Fruit fly (Drosophila melanogaster) whole organism, embryonic: ENCODE measurements around the gene CG46465.

Source experiments
- Ada2b ChIP-seq: fragments of 200-800 bp; sonication (Bioruptor generic); IDR thresholded peaks from 2 replicates; pipeline ENCODE4 v1.3.6; 2022; ENCODE audit warnings: missing biosample characterization, missing genetic modification characterization
- Bdp1 ChIP-seq: fragments of 200-800 bp; sonication (Bioruptor generic); optimal IDR thresholded peaks from 3 replicates; lab custom pipeline; 2016; ENCODE audit warnings: missing biosample characterization, missing genetic modification characterization
- BtbVII ChIP-seq: fragments of 200-800 bp; sonication (Bioruptor generic); optimal IDR thresholded peaks from 3 replicates; lab custom pipeline; 2017; ENCODE audit warnings: missing biosample characterization, mild to moderate bottlenecking, missing genetic modification characterization
- Bteb2 ChIP-seq: fragments of 200-800 bp; sonication (Bioruptor generic); optimal IDR thresholded peaks from 2 replicates; lab custom pipeline; 2016; ENCODE audit warnings: missing biosample characterization, missing genetic modification characterization
- CG10654 ChIP-seq: fragments of 200-800 bp; sonication (Bioruptor generic); optimal IDR thresholded peaks from 2 replicates; lab custom pipeline; 2016; ENCODE audit warnings: missing biosample characterization, missing genetic modification characterization
- CG11085 ChIP-seq: fragments of 200-800 bp; sonication (Bioruptor generic); IDR thresholded peaks from 2 replicates; pipeline ENCODE4 v1.3.6; 2022; ENCODE audit warnings: missing biosample characterization, missing genetic modification characterization
- CG11723 ChIP-seq: fragments of 200-800 bp; sonication (Bioruptor generic); optimal IDR thresholded peaks from 2 replicates; lab custom pipeline; 2017; ENCODE audit warnings: missing biosample characterization, mild to moderate bottlenecking, missing genetic modification characterization
- CG12299 ChIP-seq: fragments of 200-800 bp; sonication (Bioruptor generic); optimal IDR thresholded peaks from 2 replicates; lab custom pipeline; 2018; ENCODE audit warnings: missing biosample characterization, mild to moderate bottlenecking, missing genetic modification characterization
- CG14050 ChIP-seq: fragments of 200-800 bp; sonication (Bioruptor generic); IDR thresholded peaks from 3 replicates; pipeline ENCODE4 v1.3.6; 2022; ENCODE audit warnings: missing biosample characterization, missing genetic modification characterization
- CG18476 ChIP-seq: fragments of 200-800 bp; sonication (Bioruptor generic); optimal IDR thresholded peaks from 2 replicates; lab custom pipeline; 2016; ENCODE audit warnings: missing biosample characterization, mild to moderate bottlenecking, missing genetic modification characterization
- CG30431 ChIP-seq: fragments of 200-800 bp; sonication (Bioruptor generic); optimal IDR thresholded peaks from 2 replicates; lab custom pipeline; 2017; ENCODE audit warnings: missing biosample characterization, missing genetic modification characterization
- CG32767 ChIP-seq: fragments of 200-800 bp; sonication (Bioruptor generic); IDR thresholded peaks from 2 replicates; pipeline ENCODE4 v1.3.6; 2022; ENCODE audit warnings: missing biosample characterization, missing genetic modification characterization
- CG4282 ChIP-seq: fragments of 200-800 bp; sonication (Bioruptor generic); optimal IDR thresholded peaks from 2 replicates; lab custom pipeline; 2016; ENCODE audit warnings: missing biosample characterization, missing genetic modification characterization
- CG4328 ChIP-seq: fragments of 200-800 bp; sonication (Bioruptor generic); optimal IDR thresholded peaks from 3 replicates; lab custom pipeline; 2017; ENCODE audit warnings: missing biosample characterization, missing genetic modification reagents, missing genetic modification characterization
- CG6254 ChIP-seq: fragments of 200-800 bp; sonication (Bioruptor generic); optimal IDR thresholded peaks from 3 replicates; lab custom pipeline; 2017; ENCODE audit warnings: mild to moderate bottlenecking, missing biosample characterization, missing genetic modification reagents, missing genetic modification characterization
- CG6791 ChIP-seq: fragments of 200-800 bp; sonication (Bioruptor generic); IDR thresholded peaks from 3 replicates; pipeline ENCODE4 v1.3.6; 2022; ENCODE audit warnings: missing biosample characterization, missing genetic modification characterization; ENCODE audit not compliant: partially characterized antibody
- CG8281 ChIP-seq: fragments of 200-800 bp; sonication (Bioruptor generic); optimal IDR thresholded peaks from 2 replicates; lab custom pipeline; 2018; ENCODE audit warnings: missing biosample characterization, mild to moderate bottlenecking, missing genetic modification characterization, moderate library complexity
- CG8478 ChIP-seq: fragments of >200 bp; optimal IDR thresholded peaks from 2 replicates; lab custom pipeline; 2018
- CG9609 ChIP-seq: fragments of 200-800 bp; sonication (Bioruptor generic); optimal IDR thresholded peaks from 3 replicates; lab custom pipeline; 2016; ENCODE audit warnings: missing biosample characterization, missing genetic modification characterization
- CHES-1-like ChIP-seq: fragments of 200-800 bp; sonication (Bioruptor generic); optimal IDR thresholded peaks from 2 replicates; lab custom pipeline; 2016; ENCODE audit warnings: missing biosample characterization, missing genetic modification characterization
- Dll ChIP-seq: fragments of 200-800 bp; sonication (Bioruptor generic); IDR thresholded peaks from 4 replicates; pipeline ENCODE4 v1.3.6; 2022; ENCODE audit warnings: missing biosample characterization, missing genetic modification characterization; ENCODE audit not compliant: partially characterized antibody
- E2f2 ChIP-seq: fragments of 200-800 bp; sonication (Bioruptor generic); IDR thresholded peaks from 2 replicates; pipeline ENCODE4 v1.3.6; 2022; ENCODE audit warnings: missing biosample characterization, missing genetic modification characterization
- ERR ChIP-seq: fragments of 200-800 bp; sonication (Bioruptor generic); optimal IDR thresholded peaks from 2 replicates; lab custom pipeline; 2016; ENCODE audit warnings: missing biosample characterization, missing genetic modification characterization
- Mad ChIP-seq: fragments of 200-800 bp; sonication (Bioruptor generic); optimal IDR thresholded peaks from 2 replicates; lab custom pipeline; 2016; ENCODE audit warnings: missing biosample characterization, missing genetic modification characterization
- NFAT ChIP-seq: fragments of 200-800 bp; sonication (Bioruptor generic); IDR thresholded peaks from 2 replicates; pipeline ENCODE4 v1.3.6; 2022; ENCODE audit warnings: missing biosample characterization, missing genetic modification characterization
- Nf-YC ChIP-seq: fragments of 200-800 bp; optimal IDR thresholded peaks from 3 replicates; lab custom pipeline; 2019; ENCODE audit warnings: missing biosample characterization, mild to moderate bottlenecking, missing genetic modification characterization, moderate library complexity
- PHDP ChIP-seq: fragments of 200-800 bp; sonication (Bioruptor generic); optimal IDR thresholded peaks from 3 replicates; lab custom pipeline; 2018; ENCODE audit warnings: missing biosample characterization, mild to moderate bottlenecking, missing genetic modification characterization, moderate library complexity
- Pdp1 ChIP-seq, 2 experiments: fragments of 200-800 bp; sonication (Bioruptor generic); optimal IDR thresholded peaks; 3 replicates each; lab custom pipeline; 2016; ENCODE audit warnings: missing biosample characterization in 2 of 2, missing genetic modification characterization in 2 of 2, mild to moderate bottlenecking in 1 of 2, moderate library complexity in 1 of 2
- Spps ChIP-seq: fragments of 200-800 bp; sonication (Bioruptor generic); optimal IDR thresholded peaks from 2 replicates; lab custom pipeline; 2018; ENCODE audit warnings: missing biosample characterization, mild to moderate bottlenecking, missing genetic modification characterization
- Tbp ChIP-seq: fragments of >200 bp; optimal IDR thresholded peaks from 2 replicates; lab custom pipeline; 2018; ENCODE audit warnings: missing biosample characterization, missing genetic modification characterization
- Trl ChIP-seq, 3 experiments: fragments of >200 bp in 2 of 3; fragments of 200-800 bp in 1 of 3; sonication (Bioruptor generic) in 1 of 3; optimal IDR thresholded peaks; 2 replicates in 1 of 3; 3 replicates in 2 of 3; lab custom pipeline; 2016 to 2017; ENCODE audit warnings: missing biosample characterization in 1 of 3, missing genetic modification characterization in 1 of 3
- ap ChIP-seq: fragments of 200-800 bp; sonication (Bioruptor generic); IDR thresholded peaks from 2 replicates; pipeline ENCODE4 v1.3.6; 2022; ENCODE audit warnings: missing biosample characterization, missing genetic modification characterization
- ase ChIP-seq: fragments of 200-800 bp; sonication (Bioruptor generic); IDR thresholded peaks from 3 replicates; pipeline ENCODE4 v1.3.6; 2022; ENCODE audit warnings: missing biosample characterization, missing genetic modification characterization
- bbx ChIP-seq: fragments of 200-800 bp; sonication (Bioruptor generic); IDR thresholded peaks from 2 replicates; pipeline ENCODE4 v1.3.6; 2022; ENCODE audit warnings: missing biosample characterization, missing genetic modification characterization; ENCODE audit not compliant: partially characterized antibody
- ci ChIP-seq: fragments of 200-800 bp; sonication (Bioruptor generic); IDR thresholded peaks from 3 replicates; pipeline ENCODE4 v1.3.6; 2022; ENCODE audit warnings: missing biosample characterization, missing genetic modification characterization
- dimm ChIP-seq: fragments of 200-800 bp; sonication (Bioruptor generic); IDR thresholded peaks from 2 replicates; pipeline ENCODE4 v1.3.6; 2022; ENCODE audit warnings: missing biosample characterization, missing genetic modification characterization
- ewg ChIP-seq: fragments of 200-800 bp; sonication (Bioruptor generic); optimal IDR thresholded peaks from 3 replicates; lab custom pipeline; 2017; ENCODE audit warnings: mild to moderate bottlenecking, missing biosample characterization, missing genetic modification reagents, missing genetic modification characterization
- fd102C ChIP-seq: fragments of 200-800 bp; sonication (Bioruptor generic); optimal IDR thresholded peaks from 2 replicates; lab custom pipeline; 2018; ENCODE audit warnings: missing biosample characterization, mild to moderate bottlenecking, missing genetic modification characterization, moderate library complexity
- gce ChIP-seq: fragments of 200-800 bp; sonication (Bioruptor generic); IDR thresholded peaks from 3 replicates; pipeline ENCODE4 v1.3.6; 2022; ENCODE audit warnings: missing biosample characterization, missing genetic modification characterization
- ind ChIP-seq: fragments of 200-800 bp; sonication (Bioruptor generic); optimal IDR thresholded peaks from 3 replicates; lab custom pipeline; 2016; ENCODE audit warnings: missing biosample characterization, missing genetic modification characterization
- ken ChIP-seq: fragments of 200-800 bp; sonication (Bioruptor generic); IDR thresholded peaks from 3 replicates; pipeline ENCODE4 v1.3.6; 2022; ENCODE audit warnings: missing biosample characterization, missing genetic modification characterization
- nau ChIP-seq: fragments of 200-800 bp; sonication (Bioruptor generic); optimal IDR thresholded peaks from 3 replicates; lab custom pipeline; 2017; ENCODE audit warnings: missing biosample characterization, mild to moderate bottlenecking, missing genetic modification characterization, missing genetic modification reagents
- pnt ChIP-seq: fragments of 200-800 bp; sonication (Bioruptor generic); optimal IDR thresholded peaks from 3 replicates; lab custom pipeline; 2016; ENCODE audit warnings: missing biosample characterization, missing genetic modification characterization
- run ChIP-seq: fragments of 200-800 bp; sonication (Bioruptor generic); optimal IDR thresholded peaks from 3 replicates; lab custom pipeline; 2018; ENCODE audit warnings: missing biosample characterization, mild to moderate bottlenecking, missing genetic modification characterization
- sqz ChIP-seq: fragments of 200-800 bp; sonication (Bioruptor generic); optimal IDR thresholded peaks from 3 replicates; lab custom pipeline; 2018; ENCODE audit warnings: missing biosample characterization, mild to moderate bottlenecking, missing genetic modification characterization
- tgo ChIP-seq: fragments of 200-800 bp; sonication (Bioruptor generic); IDR thresholded peaks from 3 replicates; pipeline ENCODE4 v1.3.6; 2022; ENCODE audit warnings: missing biosample characterization, missing genetic modification characterization
- tin ChIP-seq: fragments of 200-800 bp; sonication (Bioruptor generic); optimal IDR thresholded peaks from 3 replicates; lab custom pipeline; 2016; ENCODE audit warnings: missing biosample characterization, missing genetic modification characterization
- wdn ChIP-seq: fragments of 200-800 bp; sonication (Bioruptor generic); IDR thresholded peaks from 2 replicates; pipeline ENCODE4 v1.3.6; 2022; ENCODE audit warnings: missing biosample characterization, missing genetic modification characterization

Gene CG46465

dm6 chr2L:19021278-19022220, 29.3 kb downstream of the CG46465 start (continued):
- peak; percentile 5 for TF ChIP-seq pnt (GFP tag; lab: Kevin White, UChicago)
- TF ChIP-seq bbx (GFP tag; lab: Robert Waterston, UW): no peak
- peak in 1 of 2 experiments; percentile 41 for TF ChIP-seq Pdp1 (GFP tag; optimal IDR thresholded peaks at IDR 0.05; lab: Kevin White, UChicago)
- TF ChIP-seq CG9609 (GFP tag; lab: Kevin White, UChicago): no peak
- TF ChIP-seq CG12299 (tag; lab: Kevin White, UChicago): peak; percentile 84
- peak; percentile 68; the same call in 1 of the 3 replicates for TF ChIP-seq ken (GFP tag; lab: Robert Waterston, UW)
- peak; percentile 71 for TF ChIP-seq Nf-YC
- TF ChIP-seq ewg (GFP tag; lab: Kevin White, UChicago): peak; percentile 69
- TF ChIP-seq Dll (GFP tag; lab: Robert Waterston, UW): no peak
- peak; percentile 67 for TF ChIP-seq sqz (GFP tag; lab: Kevin White, UChicago)
- peak; percentile 47; the same call in 1 of the 2 replicates for TF ChIP-seq wdn (GFP tag; lab: Robert Waterston, UW)
- TF ChIP-seq CHES-1-like (GFP tag; lab: Kevin White, UChicago): peak; percentile 35
- TF ChIP-seq E2f2 (GFP tag; lab: Robert Waterston, UW): peak; percentile 63; the same call in 1 of the 2 replicates
- no peak for TF ChIP-seq Tbp (GFP tag; lab: Kevin White, UChicago)
- TF ChIP-seq tgo (GFP tag; lab: Robert Waterston, UW): peak; percentile 86
- TF ChIP-seq BtbVII: peak; percentile 77
- peak; percentile 38; the same call in 1 of the 2 replicates for TF ChIP-seq ap (GFP tag; lab: Robert Waterston, UW)
- peak; percentile 1 for TF ChIP-seq Bteb2 (GFP tag; lab: Kevin White, UChicago)
- TF ChIP-seq tin: peak; percentile 62
- peak; percentile 49 for TF ChIP-seq CG6254 (GFP tag; lab: Kevin White, UChicago)
- TF ChIP-seq CG8478 (lab: Kevin White, UChicago): no peak
- TF ChIP-seq CG11723: peak; percentile 55
- peak; percentile 39 for TF ChIP-seq CG8281
- TF ChIP-seq CG30431 (GFP tag; lab: Kevin White, UChicago): peak; percentile 69
- TF ChIP-seq run: peak; percentile 72
- peak; percentile 35 for TF ChIP-seq Bdp1
- TF ChIP-seq nau (GFP tag; lab: Kevin White, UChicago): peak; percentile 67
- no peak for TF ChIP-seq fd102C
- TF ChIP-seq NFAT (GFP tag; lab: Robert Waterston, UW): 0 out of 2 replicates have a peak, but pooled peaks have one; percentile 21
- peak; percentile 65 for TF ChIP-seq Ada2b (GFP tag; lab: Robert Waterston, UW)
- no peak for TF ChIP-seq CG6791 (GFP tag; lab: Robert Waterston, UW)
- TF ChIP-seq CG10654 (GFP tag; lab: Kevin White, UChicago): peak; percentile 39
- TF ChIP-seq dimm (GFP tag; lab: Robert Waterston, UW): no peak
- no peak for TF ChIP-seq CG4282 (GFP tag; lab: Kevin White, UChicago)
- peak; percentile 49 for TF ChIP-seq Spps (tag; lab: Kevin White, UChicago)
- TF ChIP-seq CG14050 (GFP tag; lab: Robert Waterston, UW): peak; percentile 64
- TF ChIP-seq Mad (GFP tag; lab: Kevin White, UChicago): peak; percentile 25
- peak; percentile 74; the same call in 1 of the 2 replicates for TF ChIP-seq CG32767 (GFP tag; lab: Robert Waterston, UW)
- peak; percentile 59; the same call in 1 of the 3 replicates for TF ChIP-seq gce (GFP tag; lab: Robert Waterston, UW)
- TF ChIP-seq ci: peak; percentile 76; the same call in 2 of the 3 replicates
- TF ChIP-seq PHDP (tag; lab: Kevin White, UChicago): peak; percentile 85
- TF ChIP-seq CG11085 (GFP tag; lab: Robert Waterston, UW): 0 out of 2 replicates have a peak, but pooled peaks have one; percentile 25
- peak; percentile 39 for TF ChIP-seq CG18476 (GFP tag; lab: Kevin White, UChicago)
- TF ChIP-seq CG4328: peak; percentile 55
- TF ChIP-seq Trl (optimal IDR thresholded peaks at IDR 0.05; lab: Kevin White, UChicago): no peak
- peak; percentile 6 for TF ChIP-seq Trl (GFP tag; optimal IDR thresholded peaks at IDR 0.05; lab: Kevin White, UChicago)
- TF ChIP-seq ind (GFP tag; lab: Kevin White, UChicago): peak; percentile 57
- TF ChIP-seq ase (GFP tag; lab: Robert Waterston, UW): no peak
- no peak for TF ChIP-seq ERR (GFP tag; lab: Kevin White, UChicago)
